Fruit fly (Drosophila melanogaster): Measurements from ENCODE around the gene CG5418.

CG5418 gene

dm6 chr2L:12424555-12424954 lies 28.5 kb downstream of the CG5418 start, which contains the start of gene Fam92 (continued):
- TF ChIP-seq CG17385 (GFP tag; optimal IDR thresholded peaks at IDR 0.05) (peak; percentile 34), CG31365 (tag; optimal IDR thresholded peaks at IDR 0.05) (peak; percentile 48), CG31224 (GFP tag; IDR thresholded peaks at IDR 0.05) (no peak), CG9932 (GFP tag; IDR thresholded peaks at IDR 0.05) (peak; percentile 61), CG18619 (GFP tag; optimal IDR thresholded peaks at IDR 0.05) (peak; percentile 2), rib (GFP tag; IDR thresholded peaks at IDR 0.05) (no peak), E2f2 (GFP tag; IDR thresholded peaks at IDR 0.05) (peak; percentile 32; the same call in 1 of the 2 replicates), MBD-R2 (GFP tag; IDR thresholded peaks at IDR 0.05) (peak; percentile 39; the same call in 1 of the 2 replicates), gcm (GFP tag; optimal IDR thresholded peaks at IDR 0.05) (peak; percentile 71), Med (GFP tag) (peak; percentile 92), Sox102F (GFP tag; optimal IDR thresholded peaks at IDR 0.05) (peak; percentile 57), Sry-β (GFP tag; optimal IDR thresholded peaks at IDR 0.05) (no peak), CG15269 (tag; optimal IDR thresholded peaks at IDR 0.05) (peak; percentile 60), CG10462 (GFP tag; optimal IDR thresholded peaks at IDR 0.05) (peak; percentile 13), CG18262 (tag; optimal IDR thresholded peaks at IDR 0.05) (peak; percentile 54), ap (GFP tag; IDR thresholded peaks at IDR 0.05) (no peak), Oaz (GFP tag; IDR thresholded peaks at IDR 0.05) (no peak), otp (GFP tag; IDR thresholded peaks at IDR 0.05) (peak; percentile 16; the same call in 1 of the 3 replicates), Adf1 (GFP tag; IDR thresholded peaks at IDR 0.05) (no peak; the same call in 1 of the 2 replicates), TFAM (GFP tag; optimal IDR thresholded peaks at IDR 0.05) (no peak), slp2 (GFP tag; optimal IDR thresholded peaks at IDR 0.05) (peak; percentile 32), sqz (GFP tag; optimal IDR thresholded peaks at IDR 0.05) (no peak), tio (GFP tag; optimal IDR thresholded peaks at IDR 0.05) (no peak), CG6254 (GFP tag; optimal IDR thresholded peaks at IDR 0.05) (no peak), Atf3 (GFP tag; optimal IDR thresholded peaks at IDR 0.05) (no peak), Bdp1 (GFP tag; optimal IDR thresholded peaks at IDR 0.05) (no peak), chn (GFP tag; optimal IDR thresholded peaks at IDR 0.05) (peak; percentile 7), dm (GFP tag; optimal IDR thresholded peaks at IDR 0.05) (peak; percentile 6), Taf1 (GFP tag; IDR thresholded peaks at IDR 0.05) (no peak), Gug (GFP tag; IDR thresholded peaks at IDR 0.05) (0 out of 4 replicates have a peak, but pooled peaks have one; percentile 18), eyg (GFP tag; optimal IDR thresholded peaks at IDR 0.05) (no peak), MTF-1 (GFP tag; optimal IDR thresholded peaks at IDR 0.05; ENCODE audit: borderline replicate concordance) (peak; percentile 65), Hr78 (GFP tag; optimal IDR thresholded peaks at IDR 0.05) (no peak), dpn (GFP tag; optimal IDR thresholded peaks at IDR 0.05) (peak; percentile 56 to 59), B-H2 (GFP tag; optimal IDR thresholded peaks at IDR 0.05) (peak; percentile 65), CG9609 (GFP tag; optimal IDR thresholded peaks at IDR 0.05) (peak; percentile 31), CG4360 (GFP tag; IDR thresholded peaks at IDR 0.05) (no peak), fd64A (GFP tag; optimal IDR thresholded peaks at IDR 0.05) (no peak), ham (GFP tag; IDR thresholded peaks at IDR 0.05) (no peak), CG1792 (GFP tag; optimal IDR thresholded peaks at IDR 0.05) (no peak), CG2678 (tag; optimal IDR thresholded peaks at IDR 0.05) (peak; percentile 49), dmrt11E (tag; optimal IDR thresholded peaks at IDR 0.05) (peak; percentile 34), CG15011 (GFP tag; optimal IDR thresholded peaks at IDR 0.05) (no peak), CG14710 (tag; optimal IDR thresholded peaks at IDR 0.05) (peak; percentile 39), CG43689 (GFP tag; IDR thresholded peaks at IDR 0.05) (no peak), fd96Cb (tag; optimal IDR thresholded peaks at IDR 0.05) (no peak), zen2 (GFP tag; IDR thresholded peaks at IDR 0.05; ENCODE audit: partially characterized antibody) (no peak), CG7745 (tag; optimal IDR thresholded peaks at IDR 0.05) (no peak), NC2β (GFP tag; optimal IDR thresholded peaks at IDR 0.05) (peak; percentile 61), org-1 (GFP tag; optimal IDR thresholded peaks at IDR 0.05) (no peak), nom (GFP tag; optimal IDR thresholded peaks at IDR 0.05) (no peak)
